Fruit fly (Drosophila melanogaster) whole organism, adult: ENCODE results near the gene CG34451.

Source experiments
- CG11617 ChIP-seq: fragments of 200-800 bp; sonication (Bioruptor generic); optimal IDR thresholded peaks from 2 replicates; lab custom pipeline; 2017; ENCODE audit warnings: mild to moderate bottlenecking, missing biosample characterization, missing genetic modification reagents, missing genetic modification characterization
- CG1620 ChIP-seq: fragments of 200-800 bp; sonication (Bioruptor generic); optimal IDR thresholded peaks from 2 replicates; lab custom pipeline; 2016; ENCODE audit warnings: missing biosample characterization, missing genetic modification characterization
- CG33017 ChIP-seq: fragments of 200-800 bp; sonication (Bioruptor generic); optimal IDR thresholded peaks from 2 replicates; lab custom pipeline; 2018; ENCODE audit warnings: missing biosample characterization, mild to moderate bottlenecking, missing genetic modification characterization, moderate library complexity
- CG7045 ChIP-seq: fragments of 200-800 bp; sonication (Bioruptor generic); optimal IDR thresholded peaks from 2 replicates; lab custom pipeline; 2017; ENCODE audit warnings: missing biosample characterization, mild to moderate bottlenecking, missing genetic modification characterization
- CG7101 ChIP-seq: fragments of 200-800 bp; sonication (Bioruptor generic); optimal IDR thresholded peaks from 2 replicates; lab custom pipeline; 2018; ENCODE audit warnings: missing biosample characterization, mild to moderate bottlenecking, missing genetic modification characterization, moderate library complexity
- Clk ChIP-seq: fragments of 200-800 bp; sonication (Bioruptor generic); optimal IDR thresholded peaks from 2 replicates; lab custom pipeline; 2017; ENCODE audit warnings: missing biosample characterization, missing genetic modification characterization
- Crg-1 ChIP-seq: fragments of 200-800 bp; sonication (Bioruptor generic); optimal IDR thresholded peaks from 2 replicates; lab custom pipeline; 2016; ENCODE audit warnings: missing biosample characterization, missing genetic modification characterization
- Hr96 ChIP-seq: fragments of 200-800 bp; sonication (Bioruptor generic); optimal IDR thresholded peaks from 2 replicates; lab custom pipeline; 2016; ENCODE audit warnings: missing biosample characterization, missing genetic modification characterization
- bab1 ChIP-seq: fragments of 200-800 bp; sonication (Bioruptor generic); optimal IDR thresholded peaks from 3 replicates; lab custom pipeline; 2019; ENCODE audit warnings: missing biosample characterization, mild to moderate bottlenecking, missing genetic modification characterization, moderate library complexity
- cnc ChIP-seq, 2 experiments: fragments of >200 bp; optimal IDR thresholded peaks; 2 replicates each; lab custom pipeline; 2017
- kay ChIP-seq: fragments of 200-800 bp; sonication (Bioruptor generic); peaks from one replicate; lab custom pipeline; 2016; ENCODE audit warnings: missing biosample characterization, missing genetic modification characterization, borderline replicate concordance
- pad ChIP-seq: fragments of 200-800 bp; sonication (Bioruptor generic); optimal IDR thresholded peaks from 3 replicates; lab custom pipeline; 2017; ENCODE audit warnings: missing biosample characterization, missing genetic modification characterization, mild to moderate bottlenecking, moderate library complexity, missing genetic modification reagents
- toe ChIP-seq: fragments of 200-800 bp; sonication (Bioruptor generic); optimal IDR thresholded peaks from 2 replicates; lab custom pipeline; 2016; ENCODE audit warnings: missing biosample characterization, missing genetic modification characterization

- TF ChIP-seq Clk (GFP tag; lab: Kevin White, UChicago) = no peak
- no peak for TF ChIP-seq CG7045 (GFP tag; lab: Kevin White, UChicago)
- no peak for TF ChIP-seq Crg-1
- no peak for TF ChIP-seq CG7101 (tag; lab: Kevin White, UChicago)
- TF ChIP-seq CG11617 (GFP tag; lab: Kevin White, UChicago) = no peak
- TF ChIP-seq kay (GFP tag; lab: Kevin White, UChicago) = no peak
- TF ChIP-seq pad (GFP tag; lab: Kevin White, UChicago) = no peak
- TF ChIP-seq cnc (optimal IDR thresholded peaks at IDR 0.05; lab: Kevin White, UChicago) = no peak
- no peak for TF ChIP-seq CG33017 (tag; lab: Kevin White, UChicago)
- TF ChIP-seq Hr96 = no peak
- TF ChIP-seq toe = no peak
- no peak for TF ChIP-seq CG1620
- TF ChIP-seq bab1 = no peak
These were observed 30.3 kb downstream of the CG34451 start, which contains the start of gene CG43082 for dm6 chr3L:15661567-15661966.
